Worm (Caenorhabditis elegans): ENCODE measurements around the gene Y39G8C.2.

ce11 chrII:14060439-14060838, 37.0 kb downstream of the Y39G8C.2 start, which contains the start of gene W01G7.4:
- no peak for TF ChIP-seq ztf-29 (GFP tag; IDR thresholded peaks at IDR 0.05)
- TF ChIP-seq cog-1 (tag; optimal IDR thresholded peaks at IDR 0.05), result no peak

Data from whole organism, midembryonic.